Fruit fly (Drosophila melanogaster): ENCODE data around the gene Reph.

DNA sequence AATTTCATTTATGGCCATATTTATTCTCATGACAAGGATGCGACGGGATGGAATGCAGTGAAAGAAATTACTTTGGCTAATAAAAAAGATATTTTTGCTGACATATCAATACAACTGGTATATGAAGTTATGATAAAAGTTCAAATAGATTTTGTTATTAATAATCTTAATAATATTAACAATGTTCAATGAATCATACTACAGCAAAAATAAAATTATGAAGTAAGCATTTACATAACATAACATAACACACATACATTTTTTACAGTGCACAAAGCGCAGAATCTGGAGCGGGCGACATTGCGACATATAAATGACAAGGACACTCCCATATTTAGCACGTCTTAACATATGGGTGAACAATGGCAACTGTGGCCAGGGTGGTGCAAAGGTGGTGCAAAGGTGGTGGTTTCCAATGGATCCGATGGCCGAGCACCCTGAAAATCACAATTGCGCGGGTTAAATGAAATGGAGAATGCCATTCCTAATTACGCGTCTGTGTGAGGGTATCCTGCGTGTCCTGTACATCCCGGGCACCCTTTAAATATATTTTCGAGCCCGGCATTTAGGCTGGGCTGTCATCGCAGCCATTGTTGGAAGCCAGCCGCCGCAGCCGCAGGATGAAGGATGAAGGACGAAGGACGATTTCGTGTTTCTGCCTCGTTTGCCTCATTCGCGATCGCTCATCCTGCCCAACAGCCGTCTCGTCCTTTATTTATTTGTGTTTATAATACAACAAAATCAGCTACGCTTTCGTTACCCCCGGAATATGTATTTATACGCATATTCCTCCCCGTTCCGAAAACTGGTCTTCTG is 41.8 kb downstream of the Reph start:
- no peak for TF ChIP-seq shn (GFP tag; optimal IDR thresholded peaks at IDR 0.05)
- TF ChIP-seq CG17912 (GFP tag; optimal IDR thresholded peaks at IDR 0.05), result no peak
- no peak for TF ChIP-seq GATAe (GFP tag; conservative IDR thresholded peaks at IDR 0.05)
- no peak for TF ChIP-seq tup (GFP tag; optimal IDR thresholded peaks at IDR 0.05)
- no peak for TF ChIP-seq dan (GFP tag; IDR thresholded peaks at IDR 0.05)
- TF ChIP-seq CG34224 (GFP tag; IDR thresholded peaks at IDR 0.05; ENCODE audit: partially characterized antibody), result no peak
- TF ChIP-seq CG11696 (GFP tag; IDR thresholded peaks at IDR 0.05), result no peak
- no peak for TF ChIP-seq TFAM (GFP tag; optimal IDR thresholded peaks at IDR 0.05)
- TF ChIP-seq ttk (GFP tag; IDR thresholded peaks at IDR 0.05), result no peak
- TF ChIP-seq fru (optimal IDR thresholded peaks at IDR 0.05), result no peak
- TF ChIP-seq NK7.1 (GFP tag; optimal IDR thresholded peaks at IDR 0.05), result no peak
